Fruit fly (Drosophila melanogaster) S2 (cell line): Measurements from ENCODE around the gene CG3769.

Source experiments
- CG8478 ChIP-seq: fragments of >200 bp; optimal IDR thresholded peaks from 2 replicates; lab custom pipeline; 2018
- CTCF ChIP-seq, 2 experiments: fragments of >200 bp; optimal IDR thresholded peaks; 2 replicates each; lab custom pipeline; 2018

- TF ChIP-seq CG8478 (lab: Kevin White, UChicago): no peak
- no peak for TF ChIP-seq CTCF (optimal IDR thresholded peaks at IDR 0.05; lab: Kevin White, UChicago)
These were observed 47.9 kb upstream of the CG3769 start, which contains the start of gene Aldh for dm6 chr2L:9387240-9387672.
